Worm (Caenorhabditis elegans) whole organism, L1 larva: Measurements from ENCODE around the gene C11H1.9.
A peak's percentile ranks its signal among the peaks of the same experiment; 100 is the strongest.

Source experiments
- efl-1 ChIP-seq, 4 experiments: fragments of 150-350 bp; optimal IDR thresholded peaks in 3 of 4; peaks in 1 of 4; 1 replicate in 1 of 4; 2 replicates in 3 of 4; lab custom pipeline; 2014; ENCODE audit warnings: missing biosample characterization in 2 of 4, missing genetic modification characterization in 2 of 4, missing genetic modification reagents in 2 of 4
- lir-3 ChIP-seq: sonication (generic microtip); optimal IDR thresholded peaks from 2 replicates; lab custom pipeline; 2016; ENCODE audit warnings: mild to moderate bottlenecking, missing genetic modification characterization, moderate library complexity, missing compliant biosample characterization; ENCODE audit not compliant: poor library complexity
- mdl-1 ChIP-seq, 2 experiments: fragments of 150-350 bp; optimal IDR thresholded peaks; 2 replicates each; lab custom pipeline; 2014 to 2017; ENCODE audit warnings: missing biosample characterization in 2 of 2, missing genetic modification characterization in 2 of 2, inconsistent platforms in 1 of 2
- nhr-20 ChIP-seq: sonication (generic microtip); optimal IDR thresholded peaks from 2 replicates; lab custom pipeline; 2016; ENCODE audit warnings: mild to moderate bottlenecking, missing genetic modification characterization, missing compliant biosample characterization
- nhr-76 ChIP-seq: sonication (generic microtip); optimal IDR thresholded peaks from 2 replicates; lab custom pipeline; 2017; ENCODE audit warnings: missing biosample characterization, missing genetic modification characterization
- pqm-1 ChIP-seq: sonication (generic microtip); optimal IDR thresholded peaks from 3 replicates; lab custom pipeline; 2017; ENCODE audit warnings: missing biosample characterization, missing genetic modification characterization

Gene C11H1.9

ce11 chrX:14281526-14281925, 38.7 kb downstream of the C11H1.9 start, which contains the start of gene E02H4.2:
Gene E02H4.2, minus strand, starts transcription at chrX:14281626.
- TF ChIP-seq nhr-76 (tag; lab: Kevin White, UChicago) (no peak), nhr-20 (no peak), efl-1 (optimal IDR thresholded peaks at IDR 0.05; lab: Kevin White, UChicago) (no peak), efl-1 (GFP tag; optimal IDR thresholded peaks at IDR 0.05 in 1 of 2; lab: Kevin White, UChicago) (peak in 1 of 2 experiments; percentile 9), pqm-1 (tag; lab: Kevin White, UChicago) (no peak), lir-3 (tag; lab: Kevin White, UChicago) (no peak), mdl-1 (tag; optimal IDR thresholded peaks at IDR 0.05; lab: Kevin White, UChicago) (no peak)
